Worm (Caenorhabditis elegans) whole organism, L4/young adult: ENCODE measurements around the gene grl-1.

Experiments
- dao-5 ChIP-seq: sonication (generic microtip); optimal IDR thresholded peaks from 2 replicates; lab custom pipeline; 2016; ENCODE audit warnings: missing genotype, missing genetic modification characterization, moderate library complexity, missing compliant biosample characterization
- him-1 ChIP-seq: sonication (generic microtip); optimal IDR thresholded peaks from 2 replicates; lab custom pipeline; 2016; ENCODE audit warnings: missing genotype, missing genetic modification reagents, missing genetic modification characterization, missing compliant biosample characterization

- TF ChIP-seq dao-5 (tag; lab: Kevin White, UChicago) (no peak), him-1 (tag; lab: Kevin White, UChicago) (no peak)
These were observed 4.8 kb upstream of the grl-1 start, which contains the start of gene cft-1 for ce11 chrV:5538500-5538899.
